Fruit fly (Drosophila melanogaster): ENCODE results near the gene Gr10b.

Gr10b gene

DNA sequence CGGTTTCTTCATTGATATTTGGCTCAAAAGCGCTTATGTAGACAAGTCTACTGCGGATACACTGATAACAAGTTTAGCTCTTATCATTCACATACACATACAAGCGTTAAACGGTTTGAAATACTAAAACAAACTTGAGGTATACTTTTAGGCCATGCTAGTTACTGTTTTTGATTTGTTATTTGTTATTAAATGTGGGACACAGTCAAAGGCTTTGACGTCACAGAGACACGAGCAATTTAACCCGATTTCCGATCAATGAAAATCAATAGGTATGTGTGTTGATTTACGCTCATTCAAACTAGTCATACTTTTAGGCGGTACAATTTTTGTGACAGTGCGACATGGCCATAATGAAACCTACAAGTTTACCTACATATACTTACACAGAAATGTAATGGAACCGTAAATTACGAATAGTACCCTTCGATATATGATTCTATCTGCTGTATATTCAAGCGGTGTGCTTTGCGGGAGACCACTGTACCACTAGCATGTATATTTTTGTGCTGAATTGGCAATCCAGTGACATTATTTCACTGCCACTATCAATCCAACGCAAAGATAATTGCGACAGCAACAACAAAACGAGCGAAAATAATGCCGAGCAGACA, 33.9 kb upstream of the Gr10b start (continued):
- TF ChIP-seq ab (GFP tag; optimal IDR thresholded peaks at IDR 0.05) (peak; percentile 72), Hmx (GFP tag; optimal IDR thresholded peaks at IDR 0.05) (no peak), schlank (tag; optimal IDR thresholded peaks at IDR 0.05) (peak; percentile 90), CG3838 (GFP tag; optimal IDR thresholded peaks at IDR 0.05) (no peak), CG8924 (tag; optimal IDR thresholded peaks at IDR 0.05) (peak; percentile 70), NfI (GFP tag; optimal IDR thresholded peaks at IDR 0.05) (peak; percentile 82), nmo (GFP tag; optimal IDR thresholded peaks at IDR 0.05) (peak; percentile 54), dmrt11E (tag; optimal IDR thresholded peaks at IDR 0.05) (no peak), CG7357 (GFP tag; IDR thresholded peaks at IDR 0.05) (peak; percentile 62; the same call in 2 of the 3 replicates), tap (tag; optimal IDR thresholded peaks at IDR 0.05) (peak; percentile 55), Trl (optimal IDR thresholded peaks at IDR 0.05) (no peak), Trl (GFP tag; optimal IDR thresholded peaks at IDR 0.05) (peak; percentile 45), CG32772 (GFP tag; IDR thresholded peaks at IDR 0.05) (peak; percentile 77), CG1647 (GFP tag; optimal IDR thresholded peaks at IDR 0.05) (peak; percentile 74), E2f1 (GFP tag; IDR thresholded peaks at IDR 0.05) (peak; percentile 62), p53 (GFP tag; optimal IDR thresholded peaks at IDR 0.05) (no peak), CG9437 (GFP tag; optimal IDR thresholded peaks at IDR 0.05) (peak; percentile 3), lov (optimal IDR thresholded peaks at IDR 0.05) (no peak), lov (GFP tag; IDR thresholded peaks at IDR 0.05) (0 out of 3 replicates have a peak, but pooled peaks have one; percentile 16), pum (GFP tag; optimal IDR thresholded peaks at IDR 0.05) (no peak), CG11456 (GFP tag; IDR thresholded peaks at IDR 0.05) (peak; percentile 92), lbe (GFP tag; optimal IDR thresholded peaks at IDR 0.05) (peak; percentile 47), Atf3 (GFP tag; optimal IDR thresholded peaks at IDR 0.05) (peak; percentile 15), shn (GFP tag; optimal IDR thresholded peaks at IDR 0.05) (peak; percentile 63), lmd (GFP tag; IDR thresholded peaks at IDR 0.05) (peak; percentile 88), sim (GFP tag; IDR thresholded peaks at IDR 0.05) (no peak), aop (GFP tag; IDR thresholded peaks at IDR 0.05) (0 out of 2 replicates have a peak, but pooled peaks have one; percentile 9), CG34376 (GFP tag; optimal IDR thresholded peaks at IDR 0.05) (peak; percentile 61), Myb (GFP tag; optimal IDR thresholded peaks at IDR 0.05) (peak; percentile 76), hkb (optimal IDR thresholded peaks at IDR 0.05) (no peak), hkb (GFP tag; IDR thresholded peaks at IDR 0.05) (peak; percentile 50; the same call in 1 of the 2 replicates), CG1603 (tag; optimal IDR thresholded peaks at IDR 0.05) (peak; percentile 72), Dfd (GFP tag; optimal IDR thresholded peaks at IDR 0.05) (no peak), Dek (tag; optimal IDR thresholded peaks at IDR 0.05) (peak; percentile 80), ken (GFP tag; IDR thresholded peaks at IDR 0.05) (peak; percentile 77), Nf-YA (GFP tag; IDR thresholded peaks at IDR 0.05) (peak; percentile 43; the same call in 1 of the 2 replicates), NK7.1 (GFP tag; optimal IDR thresholded peaks at IDR 0.05) (peak; percentile 68), bcd (GFP tag; optimal IDR thresholded peaks at IDR 0.05) (peak; percentile 80), psq (GFP tag; optimal IDR thresholded peaks at IDR 0.05) (no peak), CG17829 (tag; optimal IDR thresholded peaks at IDR 0.05) (peak; percentile 2), cg (GFP tag; optimal IDR thresholded peaks at IDR 0.05) (peak; percentile 80), CG12299 (tag; optimal IDR thresholded peaks at IDR 0.05) (peak; percentile 39), CG4424 (GFP tag; optimal IDR thresholded peaks at IDR 0.05) (peak; percentile 59), CG11093 (GFP tag; IDR thresholded peaks at IDR 0.05) (0 out of 3 replicates have a peak, but pooled peaks have one; percentile 47), CG30403 (GFP tag; optimal IDR thresholded peaks at IDR 0.05) (peak; percentile 79), sob (GFP tag; IDR thresholded peaks at IDR 0.05) (peak; percentile 89), CG13424 (tag; optimal IDR thresholded peaks at IDR 0.05) (peak; percentile 69), MESR4 (GFP tag; optimal IDR thresholded peaks at IDR 0.05) (peak; percentile 4), CG9797 (GFP tag; optimal IDR thresholded peaks at IDR 0.05) (no peak), ind (GFP tag; optimal IDR thresholded peaks at IDR 0.05) (peak; percentile 89), CG11504 (tag; optimal IDR thresholded peaks at IDR 0.05) (peak; percentile 70), fd64A (GFP tag; optimal IDR thresholded peaks at IDR 0.05) (no peak)
